Worm (Caenorhabditis elegans): Measurements from ENCODE around the gene enee-1.

DNA sequence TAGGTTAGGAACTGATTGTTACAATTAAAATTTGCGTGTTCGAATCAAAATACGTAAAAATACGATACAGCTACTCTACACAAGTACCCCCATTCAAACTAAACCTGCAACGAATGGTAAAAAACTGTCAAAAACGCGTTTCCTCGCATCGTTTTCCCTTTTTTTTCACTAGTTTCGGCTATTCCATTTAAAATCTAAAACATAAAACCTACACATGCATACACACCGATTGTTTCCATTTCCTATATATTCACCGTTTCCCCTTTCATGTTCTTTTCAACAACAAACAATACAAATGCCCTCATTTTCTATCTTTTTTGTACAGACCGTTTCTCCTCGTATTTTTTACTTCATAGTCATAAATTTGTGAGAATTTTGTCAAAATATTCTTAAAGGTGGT, 44.3 kb downstream of the enee-1 start:
- TF ChIP-seq pros-1 (tag; optimal IDR thresholded peaks at IDR 0.05) (no peak), rnt-1 (tag; optimal IDR thresholded peaks at IDR 0.05) (no peak), pqm-1 (tag; optimal IDR thresholded peaks at IDR 0.05) (no peak)

All from whole organism, late embryonic.